Fruit fly (Drosophila melanogaster): Measurements from ENCODE around the gene Or85c.
A peak's percentile ranks its signal among the peaks of the same experiment; 100 is the strongest.

The Or85c gene

DNA sequence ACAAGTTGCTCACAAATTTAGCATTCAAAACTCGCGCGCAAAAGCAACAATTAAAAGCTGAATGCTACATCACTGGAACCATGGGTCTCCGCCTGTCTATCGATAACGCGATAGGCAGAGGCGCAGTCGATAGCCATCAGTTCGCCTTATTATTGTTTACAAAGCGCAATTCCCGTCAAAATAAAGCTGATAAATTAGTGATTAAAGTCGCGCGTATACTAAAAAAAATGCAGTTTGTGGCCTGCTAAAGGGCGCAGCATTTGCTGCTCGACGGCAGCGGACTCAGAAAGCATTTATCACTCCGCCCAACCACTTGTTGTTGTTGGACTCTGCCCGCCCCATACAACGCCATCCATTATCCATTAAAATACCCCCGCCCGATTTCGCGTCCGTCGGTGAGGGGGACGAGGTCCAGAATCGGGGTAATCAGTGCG is 4.9 kb upstream of the Or85c start, which contains the start of gene CG11737:
Gene CG11737 (plus strand): TSS at position 117 of the 434 bp plus-strand sequence.
- TF ChIP-seq CrebA (GFP tag; optimal IDR thresholded peaks at IDR 0.05; ENCODE audit: borderline replicate concordance) (no peak), Myc (optimal IDR thresholded peaks at IDR 0.05) (no peak), Rel (GFP tag; optimal IDR thresholded peaks at IDR 0.05) (no peak), Rel (tag; optimal IDR thresholded peaks at IDR 0.05) (peak; percentile 63), Dif (GFP tag; optimal IDR thresholded peaks at IDR 0.05; ENCODE audit: partially characterized antibody) (peak; percentile 77), sv (GFP tag; optimal IDR thresholded peaks at IDR 0.05) (no peak), Hr78 (GFP tag; optimal IDR thresholded peaks at IDR 0.05) (no peak), OdsH (GFP tag; optimal IDR thresholded peaks at IDR 0.05) (no peak), foxo (GFP tag; optimal IDR thresholded peaks at IDR 0.05) (no peak), Vsx2 (GFP tag; optimal IDR thresholded peaks at IDR 0.05; ENCODE audit: partially characterized antibody) (peak; percentile 43), h (GFP tag; optimal IDR thresholded peaks at IDR 0.05) (no peak), CG32264 (GFP tag; optimal IDR thresholded peaks at IDR 0.05) (no peak), Hr83 (GFP tag; optimal IDR thresholded peaks at IDR 0.05; ENCODE audit: poor library complexity, severe bottlenecking) (no peak), Hnf4 (GFP tag; optimal IDR thresholded peaks at IDR 0.05) (peak; percentile 47), dl (GFP tag; optimal IDR thresholded peaks at IDR 0.05; ENCODE audit: insufficient read depth in 1 of 2, partially characterized antibody in 2 of 2) (peak; percentile 42 to 59), dsf (GFP tag; optimal IDR thresholded peaks at IDR 0.05; ENCODE audit: borderline replicate concordance) (no peak), br (GFP tag; optimal IDR thresholded peaks at IDR 0.05) (no peak)

DNA sequence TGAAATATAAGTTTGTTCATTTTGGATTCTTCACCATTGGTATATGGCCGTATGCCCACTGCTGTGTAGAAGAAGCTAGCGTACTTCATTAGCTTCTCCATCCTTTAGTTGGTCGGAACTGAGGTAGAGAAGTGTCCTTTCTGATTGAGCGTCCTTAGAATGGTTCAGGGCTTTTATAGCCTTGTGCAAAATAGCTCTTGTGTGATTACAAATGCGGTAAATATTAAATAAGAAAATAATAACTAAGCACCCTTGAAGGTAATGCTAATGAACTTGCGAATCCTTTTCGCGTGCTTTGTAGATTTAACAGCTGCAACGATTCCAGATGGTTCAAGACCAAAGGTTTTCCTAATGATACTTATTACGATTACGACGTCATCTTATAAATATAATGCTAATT is 1.6 kb downstream of the Or85c start, which contains the start of gene Or85b:
Gene Or85b (minus strand): TSS at position 101 of the 400 bp plus-strand sequence.
- TF ChIP-seq foxo (GFP tag; optimal IDR thresholded peaks at IDR 0.05) (no peak), ey (GFP tag; optimal IDR thresholded peaks at IDR 0.05) (no peak), rgr (GFP tag; optimal IDR thresholded peaks at IDR 0.05) (no peak), Hr83 (GFP tag; optimal IDR thresholded peaks at IDR 0.05; ENCODE audit: poor library complexity, severe bottlenecking) (no peak), h (GFP tag; optimal IDR thresholded peaks at IDR 0.05) (no peak), CG32264 (GFP tag; optimal IDR thresholded peaks at IDR 0.05) (no peak), OdsH (GFP tag; optimal IDR thresholded peaks at IDR 0.05) (no peak)

DNA sequence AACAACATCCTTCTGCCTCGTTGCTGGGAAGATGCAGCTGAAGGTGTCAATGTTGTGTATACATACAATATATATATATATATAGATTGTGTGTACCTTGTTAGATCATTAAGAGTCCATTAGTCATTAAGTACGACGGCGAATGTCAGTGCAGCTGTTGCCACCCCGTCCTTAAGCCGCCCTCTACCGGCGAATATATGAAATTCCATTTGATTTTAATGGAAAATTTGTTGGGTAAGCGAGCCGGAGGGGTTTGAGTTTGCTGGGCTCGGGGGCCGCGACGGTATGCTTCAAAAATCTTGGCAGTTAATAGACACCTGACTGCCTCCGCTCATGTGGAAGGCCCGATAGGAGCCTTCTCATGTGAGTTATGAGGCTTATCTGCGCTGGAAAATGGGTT is 28.2 kb downstream of the Or85c start:
- TF ChIP-seq h (GFP tag; optimal IDR thresholded peaks at IDR 0.05) = no peak
- no peak for TF ChIP-seq GATAd (GFP tag; optimal IDR thresholded peaks at IDR 0.05)
- TF ChIP-seq HLH106 (tag; optimal IDR thresholded peaks at IDR 0.05) = no peak
- TF ChIP-seq Myc (optimal IDR thresholded peaks at IDR 0.05) = no peak
- TF ChIP-seq sage (GFP tag; optimal IDR thresholded peaks at IDR 0.05) = no peak

DNA sequence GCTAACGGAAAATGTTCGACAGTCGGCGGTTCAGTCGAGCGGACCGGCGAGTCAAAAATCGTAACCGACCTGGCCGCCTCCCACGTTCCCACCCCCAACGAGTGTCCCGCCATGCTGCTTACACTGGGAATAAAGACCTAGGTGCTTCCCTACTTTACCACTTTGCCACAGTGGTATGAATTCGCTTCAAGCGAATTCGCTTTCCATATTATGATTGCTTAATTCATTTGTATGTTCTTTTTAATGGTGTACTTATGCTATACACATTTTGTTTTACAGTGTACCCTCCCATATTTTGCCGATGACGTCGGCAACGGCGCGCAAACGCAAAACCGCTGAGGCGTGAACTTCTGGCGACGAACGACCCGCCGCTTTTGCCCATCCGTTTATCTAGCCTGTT is 29.9 kb downstream of the Or85c start:
- TF ChIP-seq sv (GFP tag; optimal IDR thresholded peaks at IDR 0.05) (peak; percentile 65), foxo (GFP tag; optimal IDR thresholded peaks at IDR 0.05) (peak in 1 of 2 experiments; percentile 30), Myc (optimal IDR thresholded peaks at IDR 0.05) (no peak), rgr (GFP tag; optimal IDR thresholded peaks at IDR 0.05) (peak; percentile 10)

DNA sequence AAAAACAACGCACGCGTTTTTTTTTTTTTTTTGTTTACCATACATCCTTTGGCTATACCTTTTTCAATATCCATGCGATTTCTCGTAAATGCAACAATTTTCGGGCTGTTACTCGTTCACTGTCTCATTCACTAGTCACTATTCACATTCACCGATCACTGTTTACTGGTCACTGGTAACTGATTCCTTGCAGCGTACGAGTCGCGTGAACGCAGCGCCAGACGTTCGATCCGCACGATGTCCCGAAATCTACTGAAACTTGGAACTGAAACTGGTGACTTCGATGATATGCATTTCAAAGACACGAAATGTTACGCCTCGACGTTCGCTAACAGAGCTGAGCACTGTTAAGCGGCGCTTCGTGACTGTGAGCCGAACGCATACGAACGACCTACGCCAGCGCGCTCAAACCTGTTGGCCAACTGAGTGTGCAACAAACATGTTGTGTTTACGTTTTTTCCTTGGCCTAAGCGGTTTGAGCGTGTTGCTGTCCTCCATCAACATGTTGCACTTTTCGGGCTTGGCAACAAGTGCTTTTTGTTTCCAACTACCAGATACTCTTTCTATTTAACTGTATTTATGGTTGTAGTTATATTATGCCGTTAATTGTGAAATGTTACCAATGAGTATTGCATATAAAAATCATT is 35.3 kb downstream of the Or85c start, which contains the start of gene CG45263:
Gene CG45263 (minus strand): TSS at position 257 of the 647 bp plus-strand sequence.
- TF ChIP-seq Hr83 (GFP tag; optimal IDR thresholded peaks at IDR 0.05; ENCODE audit: poor library complexity, severe bottlenecking) = peak; percentile 17
- no peak for TF ChIP-seq jim (GFP tag; optimal IDR thresholded peaks at IDR 0.05)
- TF ChIP-seq CrebA (GFP tag; optimal IDR thresholded peaks at IDR 0.05; ENCODE audit: borderline replicate concordance) = peak; percentile 0

DNA sequence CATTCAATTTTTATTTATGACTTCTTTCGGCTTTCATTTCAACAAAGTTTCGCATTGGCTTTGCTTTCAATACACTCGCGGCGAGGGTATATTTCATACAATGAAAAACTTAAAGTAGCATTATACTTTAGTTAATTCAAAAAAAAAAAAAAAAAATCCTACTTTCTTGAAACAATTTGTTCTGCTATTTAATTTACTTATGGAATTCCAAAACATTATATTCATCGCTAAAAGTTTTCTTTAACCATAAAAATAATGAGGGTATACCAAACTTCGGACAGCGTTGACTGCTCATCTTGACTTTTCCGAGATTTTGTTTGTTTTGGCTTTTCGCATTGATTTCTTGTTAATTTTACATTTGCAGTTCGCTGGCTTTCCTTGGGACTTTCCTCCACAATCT is 42.3 kb downstream of the Or85c start:
- TF ChIP-seq Mio (GFP tag; optimal IDR thresholded peaks at IDR 0.05) = no peak
- TF ChIP-seq dmrt93B (GFP tag; optimal IDR thresholded peaks at IDR 0.05) = no peak
- peak in 1 of 2 experiments; percentile 42 for TF ChIP-seq foxo (GFP tag; optimal IDR thresholded peaks at IDR 0.05)
- peak; percentile 24 for TF ChIP-seq woc (GFP tag; optimal IDR thresholded peaks at IDR 0.05)
- no peak for TF ChIP-seq Vsx2 (GFP tag; optimal IDR thresholded peaks at IDR 0.05; ENCODE audit: partially characterized antibody)
- no peak for TF ChIP-seq Dif (GFP tag; optimal IDR thresholded peaks at IDR 0.05; ENCODE audit: partially characterized antibody)
- no peak for TF ChIP-seq pan (optimal IDR thresholded peaks at IDR 0.05)
- TF ChIP-seq Hr78 (GFP tag; optimal IDR thresholded peaks at IDR 0.05) = no peak
- TF ChIP-seq h (GFP tag; optimal IDR thresholded peaks at IDR 0.05) = peak; percentile 39
- no peak for TF ChIP-seq CG32264 (GFP tag; optimal IDR thresholded peaks at IDR 0.05)
- TF ChIP-seq fru (GFP tag; optimal IDR thresholded peaks at IDR 0.05) = peak; percentile 38
- TF ChIP-seq Dfd (GFP tag; optimal IDR thresholded peaks at IDR 0.05) = no peak
- TF ChIP-seq tai (GFP tag; optimal IDR thresholded peaks at IDR 0.05) = no peak
- no peak for TF ChIP-seq GATAd (GFP tag; optimal IDR thresholded peaks at IDR 0.05)
- no peak for TF ChIP-seq dsf (GFP tag; optimal IDR thresholded peaks at IDR 0.05; ENCODE audit: borderline replicate concordance)
- TF ChIP-seq jim (GFP tag; optimal IDR thresholded peaks at IDR 0.05) = no peak
- TF ChIP-seq Jra (GFP tag; optimal IDR thresholded peaks at IDR 0.05) = no peak
- no peak for TF ChIP-seq sv (GFP tag; optimal IDR thresholded peaks at IDR 0.05)
- TF ChIP-seq Hnf4 (GFP tag; optimal IDR thresholded peaks at IDR 0.05) = no peak
- no peak for TF ChIP-seq N (GFP tag; optimal IDR thresholded peaks at IDR 0.05)
- peak; percentile 5 for TF ChIP-seq ey (GFP tag; optimal IDR thresholded peaks at IDR 0.05)
- TF ChIP-seq sage (GFP tag; optimal IDR thresholded peaks at IDR 0.05) = no peak
- no peak for TF ChIP-seq Hr83 (GFP tag; optimal IDR thresholded peaks at IDR 0.05; ENCODE audit: poor library complexity, severe bottlenecking)
- TF ChIP-seq brk (GFP tag; optimal IDR thresholded peaks at IDR 0.05) = no peak
- no peak for TF ChIP-seq dl (GFP tag; optimal IDR thresholded peaks at IDR 0.05; ENCODE audit: insufficient read depth in 1 of 2, partially characterized antibody in 2 of 2)
- TF ChIP-seq CrebA (GFP tag; optimal IDR thresholded peaks at IDR 0.05; ENCODE audit: borderline replicate concordance) = no peak
- peak; percentile 30 for TF ChIP-seq Sp1 (GFP tag; optimal IDR thresholded peaks at IDR 0.05)
- no peak for TF ChIP-seq usp (GFP tag; optimal IDR thresholded peaks at IDR 0.05)
